Comparison of ENCODE assay signal across 1 fruit fly cellular context in genomic region chr3L:6140771-6141472, dm6.
TF ChIP-seq lines count a peak whose summit lies in the region.

No protein-coding gene starts in this region.

TF ChIP-seq in whole organism, embryonic, 481 proteins besides CTCF, POLR2A, EP300 and RAD21 (continued from another document):
- TF ChIP-seq lmd (GFP tag; IDR thresholded peaks at IDR 0.05; lab: Robert Waterston, UW) (no peak; the same call in 1 of the 2 replicates), hb (GFP tag; IDR thresholded peaks at IDR 0.05; lab: Robert Waterston, UW; ENCODE audit: partially characterized antibody) (no peak), CG2678 (tag; optimal IDR thresholded peaks at IDR 0.05; lab: Kevin White, UChicago) (peak; percentile 21), slou (GFP tag; optimal IDR thresholded peaks at IDR 0.05; lab: Kevin White, UChicago) (no peak), amos (GFP tag; IDR thresholded peaks at IDR 0.05; lab: Robert Waterston, UW; ENCODE audit: partially characterized antibody) (no peak), pros (GFP tag; optimal IDR thresholded peaks at IDR 0.05; lab: Kevin White, UChicago) (peak; percentile 19), CrebB (tag; optimal IDR thresholded peaks at IDR 0.05; lab: Kevin White, UChicago) (no peak), ftz-f1 (GFP tag; optimal IDR thresholded peaks at IDR 0.05; lab: Kevin White, UChicago) (no peak), NK7.1 (GFP tag; optimal IDR thresholded peaks at IDR 0.05; lab: Kevin White, UChicago) (no peak), NFAT (GFP tag; IDR thresholded peaks at IDR 0.05; lab: Robert Waterston, UW) (no peak), da (GFP tag; optimal IDR thresholded peaks at IDR 0.05; lab: Kevin White, UChicago) (no peak), tgo (GFP tag; IDR thresholded peaks at IDR 0.05; lab: Robert Waterston, UW) (peak; percentile 14; the same call in 1 of the 3 replicates), vfl (GFP tag; optimal IDR thresholded peaks at IDR 0.05; lab: Kevin White, UChicago) (no peak), sd (tag; optimal IDR thresholded peaks at IDR 0.05; lab: Kevin White, UChicago) (peak; percentile 12), CG7357 (GFP tag; IDR thresholded peaks at IDR 0.05; lab: Robert Waterston, UW) (no peak), CG9215 (GFP tag; IDR thresholded peaks at IDR 0.05; lab: Robert Waterston, UW) (no peak), Opbp (GFP tag; IDR thresholded peaks at IDR 0.05; lab: Robert Waterston, UW; ENCODE audit: partially characterized antibody) (no peak), ro (GFP tag; IDR thresholded peaks at IDR 0.05; lab: Robert Waterston, UW) (no peak), Ets65A (GFP tag; lab: Kevin White, UChicago) (peak; percentile 7), chn (GFP tag; optimal IDR thresholded peaks at IDR 0.05; lab: Kevin White, UChicago) (no peak), unpg (GFP tag; optimal IDR thresholded peaks at IDR 0.05; lab: Kevin White, UChicago) (peak; percentile 0), CG7839 (tag; optimal IDR thresholded peaks at IDR 0.05; lab: Kevin White, UChicago) (peak; percentile 33), ara (GFP tag; IDR thresholded peaks at IDR 0.05; lab: Robert Waterston, UW) (no peak), CG7745 (tag; optimal IDR thresholded peaks at IDR 0.05; lab: Kevin White, UChicago) (no peak), CG33213 (GFP tag; optimal IDR thresholded peaks at IDR 0.05; lab: Kevin White, UChicago) (no peak), gem (tag; optimal IDR thresholded peaks at IDR 0.05; lab: Kevin White, UChicago) (peak; percentile 52), slbo (GFP tag; IDR thresholded peaks at IDR 0.05; lab: Robert Waterston, UW) (0 out of 2 replicates have a peak, but pooled peaks have one; percentile 10), Ptx1 (GFP tag; IDR thresholded peaks at IDR 0.05; lab: Robert Waterston, UW) (peak; percentile 26; the same call in 1 of the 2 replicates), aop (GFP tag; IDR thresholded peaks at IDR 0.05; lab: Robert Waterston, UW) (no peak), dysf (GFP tag; IDR thresholded peaks at IDR 0.05; lab: Robert Waterston, UW) (peak; percentile 45; the same call in 1 of the 3 replicates), CG12659 (GFP tag; optimal IDR thresholded peaks at IDR 0.05; lab: Kevin White, UChicago) (peak; percentile 4), CG7556 (GFP tag; optimal IDR thresholded peaks at IDR 0.05; lab: Kevin White, UChicago) (peak; percentile 10), Sin3A (optimal IDR thresholded peaks at IDR 0.05; lab: Kevin White, UChicago) (no peak), fru (optimal IDR thresholded peaks at IDR 0.05; lab: Kevin White, UChicago) (no peak), chinmo (GFP tag; IDR thresholded peaks at IDR 0.05; lab: Robert Waterston, UW; ENCODE audit: partially characterized antibody) (peak; percentile 82; the same call in 2 of the 4 replicates), CG31441 (GFP tag; IDR thresholded peaks at IDR 0.05; lab: Robert Waterston, UW) (no peak), row (GFP tag; IDR thresholded peaks at IDR 0.05; lab: Robert Waterston, UW) (0 out of 3 replicates have a peak, but pooled peaks have one; percentile 22)
